Worm (Caenorhabditis elegans): ENCODE measurements around the gene dnc-2.

- no peak for TF ChIP-seq klf-2 (GFP tag; conservative IDR thresholded peaks at IDR 0.05)
- TF ChIP-seq ztf-29 (GFP tag; IDR thresholded peaks at IDR 0.05): no peak
- no peak for TF ChIP-seq med-1 (GFP tag; optimal IDR thresholded peaks at IDR 0.05; ENCODE audit: insufficient read depth)
- TF ChIP-seq flt-1 (GFP tag; IDR thresholded peaks at IDR 0.05): no peak
- no peak for TF ChIP-seq tab-1 (GFP tag; IDR thresholded peaks at IDR 0.05)
- no peak for TF ChIP-seq ref-1 (GFP tag; conservative IDR thresholded peaks at IDR 0.05)
- no peak for TF ChIP-seq cog-1 (tag; optimal IDR thresholded peaks at IDR 0.05)
- no peak for TF ChIP-seq ztf-23 (GFP tag; IDR thresholded peaks at IDR 0.05)
- no peak for TF ChIP-seq T22C8.4 (GFP tag; IDR thresholded peaks at IDR 0.05)
Measured at ce11 chrIII:5914717-5915116, 10.8 kb downstream of the dnc-2 start.

Data from whole organism, midembryonic.